Worm (Caenorhabditis elegans): ENCODE measurements around the gene C09H5.7.

ce11 chrV:8069637-8070036 lies 15.4 kb downstream of the C09H5.7 start, which contains the start of gene str-143:
- TF ChIP-seq snpc-4 (tag; optimal IDR thresholded peaks at IDR 0.05) (no peak), egl-27 (tag; optimal IDR thresholded peaks at IDR 0.05) (no peak), Y55F3AM.14 (GFP tag; optimal IDR thresholded peaks at IDR 0.05) (no peak), lin-39 (tag; optimal IDR thresholded peaks at IDR 0.05) (no peak), F13H6.1 (tag; optimal IDR thresholded peaks at IDR 0.05) (no peak), nhr-77 (tag; optimal IDR thresholded peaks at IDR 0.05) (no peak), ZK546.5 (tag; optimal IDR thresholded peaks at IDR 0.05) (no peak), nhr-23 (tag; optimal IDR thresholded peaks at IDR 0.05) (no peak), unc-39 (tag; optimal IDR thresholded peaks at IDR 0.05) (no peak)

Measured in whole organism, L2 larva.